Worm (Caenorhabditis elegans): Measurements from ENCODE around the gene nhr-234.

- TF ChIP-seq tbx-37 (GFP tag; conservative IDR thresholded peaks at IDR 0.05) (no peak), ama-1 (optimal IDR thresholded peaks at IDR 0.05) (no peak), flt-1 (GFP tag; IDR thresholded peaks at IDR 0.05) (no peak), ceh-13 (GFP tag; optimal IDR thresholded peaks at IDR 0.05) (no peak), B0310.2 (tag; optimal IDR thresholded peaks at IDR 0.05) (no peak), tbx-11 (GFP tag; IDR thresholded peaks at IDR 0.05) (no peak), hmg-4 (GFP tag; optimal IDR thresholded peaks at IDR 0.05) (no peak), hnd-1 (tag; optimal IDR thresholded peaks at IDR 0.05) (no peak), F13C5.2 (tag; optimal IDR thresholded peaks at IDR 0.05) (no peak), hmbx-1 (tag; optimal IDR thresholded peaks at IDR 0.05) (no peak), ceh-36 (tag; optimal IDR thresholded peaks at IDR 0.05) (no peak)
Observed at ce11 chrII:12671892-12672291, 35.4 kb downstream of the nhr-234 start.
